Worm (Caenorhabditis elegans) whole organism, early embryonic: Measurements from ENCODE around the gene twk-7.

Experiments
- B0310.2 ChIP-seq: sonication (generic microtip); optimal IDR thresholded peaks from 2 replicates; lab custom pipeline; 2016; ENCODE audit warnings: mild to moderate bottlenecking, missing genetic modification characterization, missing compliant biosample characterization
- F13C5.2 ChIP-seq: sonication (generic microtip); optimal IDR thresholded peaks from 2 replicates; lab custom pipeline; 2017; ENCODE audit warnings: mild to moderate bottlenecking, missing genetic modification characterization, inconsistent platforms, missing compliant biosample characterization
- aly-1 ChIP-seq: sonication (generic microtip); optimal IDR thresholded peaks from 2 replicates; lab custom pipeline; 2016; ENCODE audit warnings: missing genetic modification characterization, missing compliant biosample characterization
- ama-1 ChIP-seq: fragments of 150-350 bp; optimal IDR thresholded peaks from 2 replicates; lab custom pipeline; 2014
- ceh-13 ChIP-seq: fragments of 200-800 bp; sonication (Bioruptor generic); optimal IDR thresholded peaks from 2 replicates; lab custom pipeline; 2018; ENCODE audit warnings: mild to moderate bottlenecking, missing genetic modification characterization, missing compliant biosample characterization
- ceh-36 ChIP-seq: sonication (generic microtip); optimal IDR thresholded peaks from 2 replicates; lab custom pipeline; 2016; ENCODE audit warnings: missing genetic modification characterization, inconsistent platforms, missing compliant biosample characterization
- ets-7 ChIP-seq: sonication (generic microtip); optimal IDR thresholded peaks from 2 replicates; lab custom pipeline; 2016; ENCODE audit warnings: missing genotype, missing genetic modification characterization, missing compliant biosample characterization
- flt-1 ChIP-seq: fragments of 200-800 bp; sonication (Bioruptor generic); IDR thresholded peaks from 2 replicates; pipeline ENCODE4 v1.3.6; 2022; ENCODE audit warnings: missing genetic modification characterization, missing compliant biosample characterization
- hmbx-1 ChIP-seq: sonication (generic microtip); optimal IDR thresholded peaks from 2 replicates; lab custom pipeline; 2016; ENCODE audit warnings: mild to moderate bottlenecking, missing genetic modification characterization, missing compliant biosample characterization
- hmg-4 ChIP-seq: fragments of 200-800 bp; sonication (Bioruptor generic); optimal IDR thresholded peaks from 2 replicates; lab custom pipeline; 2018; ENCODE audit warnings: mild to moderate bottlenecking, missing genetic modification characterization, missing compliant biosample characterization
- hnd-1 ChIP-seq: sonication (generic microtip); optimal IDR thresholded peaks from 2 replicates; lab custom pipeline; 2016; ENCODE audit warnings: missing genetic modification characterization, missing compliant biosample characterization
- pes-1 ChIP-seq: fragments of 200-800 bp; sonication (Bioruptor generic); IDR thresholded peaks from 2 replicates; pipeline ENCODE4 v1.3.6; 2022; ENCODE audit warnings: missing genetic modification reagents, missing genetic modification characterization, missing compliant biosample characterization
- scrt-1 ChIP-seq: fragments of 200-800 bp; sonication (Bioruptor generic); IDR thresholded peaks from 2 replicates; pipeline ENCODE4 v1.3.6; 2022; ENCODE audit warnings: missing genetic modification characterization, missing compliant biosample characterization
- sea-1 ChIP-seq: fragments of 200-800 bp; sonication (Bioruptor generic); conservative IDR thresholded peaks from 2 replicates; pipeline ENCODE4 v1.3.6; 2022; ENCODE audit warnings: missing genetic modification characterization, missing compliant biosample characterization
- tbx-11 ChIP-seq: fragments of 200-800 bp; sonication (Bioruptor generic); IDR thresholded peaks from 2 replicates; pipeline ENCODE4 v1.3.6; 2022; ENCODE audit warnings: missing genetic modification characterization, missing compliant biosample characterization
- tbx-37 ChIP-seq: fragments of 200-800 bp; sonication (Bioruptor generic); conservative IDR thresholded peaks from 2 replicates; pipeline ENCODE4 v1.3.6; 2022; ENCODE audit warnings: missing genetic modification reagents, missing genetic modification characterization, missing compliant biosample characterization
- tra-4 ChIP-seq: sonication (generic microtip); optimal IDR thresholded peaks from 2 replicates; lab custom pipeline; 2017; ENCODE audit warnings: missing genetic modification characterization, missing compliant biosample characterization

Gene twk-7

DNA sequence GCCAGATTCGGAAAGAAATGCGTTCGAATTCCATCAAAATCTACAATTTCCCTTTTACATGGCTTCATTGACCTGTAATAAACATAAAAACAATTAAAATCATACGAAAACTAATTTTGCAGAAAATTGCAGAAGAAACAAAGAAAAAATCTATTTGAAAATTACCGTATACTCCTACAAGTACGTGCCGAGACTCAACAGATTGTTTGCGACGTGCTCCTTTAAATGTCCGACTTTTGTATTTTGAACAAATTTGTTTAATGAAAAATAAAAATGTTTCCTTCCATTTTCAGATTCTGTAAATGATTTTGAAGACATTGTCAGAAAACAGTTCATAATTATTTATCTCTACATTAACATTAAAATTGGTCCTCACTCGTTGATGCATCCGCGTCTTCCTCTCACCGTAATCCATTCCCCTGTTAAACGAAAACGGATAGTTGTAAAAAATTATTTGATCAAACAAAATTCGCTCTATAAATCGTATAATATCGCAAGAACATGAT is 31.5 kb upstream of the twk-7 start, which contains the start of gene pgl-2:
pgl-2 (minus strand) TSS at position 456 of the 506 bp plus-strand sequence.
- TF ChIP-seq tbx-37 (GFP tag; lab: Robert Waterston, UW) (no peak), aly-1 (tag; lab: Kevin White, UChicago) (no peak), tbx-11 (GFP tag; lab: Robert Waterston, UW) (no peak), sea-1 (no peak), scrt-1 (GFP tag; lab: Robert Waterston, UW) (no peak), F13C5.2 (tag; lab: Kevin White, UChicago) (no peak), ets-7 (no peak), hnd-1 (no peak), ceh-36 (tag; lab: Kevin White, UChicago) (no peak), tra-4 (no peak), hmbx-1 (tag; lab: Kevin White, UChicago) (no peak), hmg-4 (GFP tag; lab: Kevin White, UChicago) (no peak), ceh-13 (GFP tag; lab: Kevin White, UChicago) (no peak)

DNA sequence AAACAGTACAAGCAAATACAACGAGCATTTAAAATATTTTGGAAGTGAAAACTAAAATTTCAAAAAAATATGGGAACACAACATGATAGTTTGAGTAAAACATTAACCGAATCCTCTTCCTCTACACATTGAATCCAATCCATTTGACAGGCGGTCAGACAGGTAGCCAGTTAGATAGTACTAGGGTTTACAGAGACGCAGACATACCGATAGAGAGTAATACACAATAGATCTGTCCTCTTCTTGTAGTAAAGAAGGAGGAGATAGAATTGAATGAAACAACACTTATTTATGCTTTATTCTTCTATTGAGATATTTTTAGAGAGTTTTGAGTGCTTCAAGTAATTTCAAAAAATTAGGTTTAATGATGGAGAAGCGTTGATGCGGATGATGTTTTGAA is 25.2 kb upstream of the twk-7 start:
- TF ChIP-seq tbx-37 (GFP tag; lab: Robert Waterston, UW) (no peak), scrt-1 (GFP tag; lab: Robert Waterston, UW) (no peak), hmbx-1 (tag; lab: Kevin White, UChicago) (no peak), tra-4 (no peak), ama-1 (lab: Kevin White, UChicago) (no peak), ets-7 (no peak), tbx-11 (GFP tag; lab: Robert Waterston, UW) (no peak), B0310.2 (no peak)

DNA sequence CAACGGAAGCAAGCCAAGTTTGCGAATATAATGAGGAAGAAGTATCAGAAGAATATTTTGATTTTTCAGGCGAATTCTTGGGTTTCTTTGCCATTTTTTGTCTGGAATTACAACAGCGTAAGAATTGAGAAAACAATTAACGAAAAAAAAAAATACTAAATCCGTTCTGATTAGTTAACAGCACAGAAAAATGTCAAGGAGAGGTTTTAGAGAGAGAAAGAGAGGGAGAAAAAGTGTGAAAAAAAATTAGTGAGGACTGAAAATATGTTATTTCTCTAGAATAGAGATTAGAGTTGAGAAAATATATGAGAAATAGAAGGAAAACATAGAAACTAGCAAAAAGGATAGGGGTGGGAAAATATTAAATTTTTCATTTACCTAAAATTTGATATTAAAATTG is 23.8 kb upstream of the twk-7 start, which contains the start of gene dpy-19:
dpy-19 (minus strand) TSS at position 101 of the 400 bp plus-strand sequence.
- no peak for TF ChIP-seq scrt-1 (GFP tag; lab: Robert Waterston, UW)
- TF ChIP-seq aly-1 (tag; lab: Kevin White, UChicago), result no peak
- no peak for TF ChIP-seq hnd-1

DNA sequence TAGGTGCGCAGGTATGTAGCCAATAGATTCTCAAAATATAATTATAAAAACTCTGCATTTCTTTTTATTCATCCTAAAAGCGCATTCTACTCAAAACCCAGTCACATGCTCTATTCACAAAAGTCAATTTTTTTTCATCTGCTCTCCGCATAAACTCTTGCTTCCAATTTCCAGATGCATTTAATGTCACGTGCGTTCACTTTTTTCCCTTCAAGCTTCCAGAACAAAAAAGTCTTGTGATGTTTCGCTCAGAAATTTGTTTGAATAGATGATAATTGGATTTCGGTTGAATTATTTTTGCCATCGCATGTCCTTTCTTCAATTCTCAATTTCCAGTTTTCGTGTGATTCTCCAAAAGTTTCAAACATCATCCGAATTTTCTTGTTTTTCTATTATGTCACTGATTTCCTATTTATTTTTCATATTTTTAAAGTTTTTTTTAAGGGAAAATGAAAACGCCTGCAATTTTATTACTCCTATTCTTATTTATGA is 21.4 kb upstream of the twk-7 start, which contains the start of gene F22B7.1:
F22B7.1 (plus strand) TSS at position 442 of the 492 bp plus-strand sequence.
- no peak for TF ChIP-seq hnd-1
- TF ChIP-seq tbx-37 (GFP tag; lab: Robert Waterston, UW), result no peak
- no peak for TF ChIP-seq hmg-4 (GFP tag; lab: Kevin White, UChicago)
- no peak for TF ChIP-seq F13C5.2 (tag; lab: Kevin White, UChicago)
- TF ChIP-seq hmbx-1 (tag; lab: Kevin White, UChicago), result no peak
- TF ChIP-seq tra-4, result no peak
- TF ChIP-seq sea-1, result no peak
- TF ChIP-seq scrt-1 (GFP tag; lab: Robert Waterston, UW), result no peak
- no peak for TF ChIP-seq B0310.2
- no peak for TF ChIP-seq ceh-36 (tag; lab: Kevin White, UChicago)
- TF ChIP-seq pes-1, result no peak
- TF ChIP-seq tbx-11 (GFP tag; lab: Robert Waterston, UW), result no peak
- TF ChIP-seq ceh-13 (GFP tag; lab: Kevin White, UChicago), result no peak
- TF ChIP-seq aly-1 (tag; lab: Kevin White, UChicago), result no peak
- no peak for TF ChIP-seq ama-1 (lab: Kevin White, UChicago)
- TF ChIP-seq ets-7, result no peak
- TF ChIP-seq flt-1 (GFP tag; lab: Robert Waterston, UW), result no peak

DNA sequence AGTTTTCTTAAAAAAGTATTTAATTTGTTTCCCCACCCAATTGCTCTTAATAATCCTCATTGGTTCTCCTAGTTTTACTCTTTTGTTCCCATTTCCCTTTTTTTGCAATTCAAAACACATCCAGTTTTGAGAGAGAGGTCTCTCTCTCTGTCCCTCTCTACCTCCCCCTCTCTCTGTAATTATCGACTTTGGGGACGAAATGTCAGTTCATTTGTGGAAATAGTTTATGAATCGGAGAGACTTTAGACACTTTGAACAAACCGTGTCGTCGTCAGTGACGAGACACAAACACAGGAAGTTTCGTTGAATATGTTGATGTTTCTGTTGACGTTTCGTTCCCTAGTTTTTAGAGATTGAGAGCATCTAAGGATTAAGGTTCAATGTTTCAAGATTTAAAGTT is 19.6 kb upstream of the twk-7 start:
- TF ChIP-seq hmg-4 (GFP tag; lab: Kevin White, UChicago) (no peak), ets-7 (no peak), aly-1 (tag; lab: Kevin White, UChicago) (no peak), hnd-1 (no peak)

DNA sequence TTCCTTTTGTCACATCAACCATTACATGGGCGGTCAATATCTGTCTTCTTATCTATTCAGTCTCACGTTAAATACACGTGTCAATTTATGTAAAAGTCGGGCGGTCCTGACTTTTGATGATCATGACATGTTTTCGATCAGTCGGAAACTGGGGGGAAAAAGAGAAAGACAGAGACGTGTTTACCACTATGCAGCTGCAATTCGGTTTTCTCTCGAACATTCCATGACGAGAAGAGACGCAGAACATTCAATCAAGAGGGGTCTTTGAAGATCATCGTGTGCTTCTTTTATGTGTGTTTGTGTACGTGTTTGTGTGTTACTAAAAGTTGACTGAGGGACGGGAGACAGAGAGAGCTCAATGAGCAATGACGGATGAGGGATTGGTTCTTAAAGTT is 14.8 kb upstream of the twk-7 start:
- TF ChIP-seq ama-1 (lab: Kevin White, UChicago), result no peak

DNA sequence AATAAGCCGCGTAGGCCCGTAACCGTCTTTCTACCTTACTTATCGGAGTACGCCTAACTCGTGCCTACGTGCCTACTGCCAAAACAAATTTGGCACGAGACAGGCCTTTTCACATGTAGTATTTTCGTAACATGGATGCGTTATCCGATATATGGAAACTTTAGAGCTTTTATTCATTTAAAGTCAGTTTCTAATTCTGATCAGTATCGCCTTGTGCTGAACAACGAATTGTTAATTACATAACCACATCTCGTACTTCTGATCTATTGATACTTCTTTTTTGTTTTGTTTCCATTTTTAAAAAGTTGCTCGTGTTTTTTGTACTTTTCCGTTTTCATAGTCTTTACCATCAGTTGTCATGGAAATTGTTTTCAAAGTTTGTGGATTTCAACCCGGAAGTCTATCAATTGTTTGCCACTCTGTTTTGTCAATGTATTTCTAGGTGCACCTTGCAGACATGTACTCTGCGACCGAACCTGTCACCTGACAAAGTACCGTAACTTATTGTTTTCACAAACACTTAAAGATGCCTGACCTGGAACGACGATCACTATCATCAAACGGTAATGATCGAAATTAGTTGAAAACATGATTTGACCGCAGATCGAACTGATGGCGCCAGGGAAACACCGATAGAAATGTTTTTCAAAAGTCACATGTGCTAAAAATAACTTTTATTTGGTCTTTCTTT is 14.3 kb upstream of the twk-7 start:
- TF ChIP-seq ceh-36 (tag; lab: Kevin White, UChicago) (no peak), B0310.2 (no peak), hmbx-1 (tag; lab: Kevin White, UChicago) (no peak), ama-1 (lab: Kevin White, UChicago) (no peak), ets-7 (no peak), ceh-13 (GFP tag; lab: Kevin White, UChicago) (no peak), hnd-1 (no peak), hmg-4 (GFP tag; lab: Kevin White, UChicago) (no peak), F13C5.2 (tag; lab: Kevin White, UChicago) (no peak), pes-1 (no peak), tra-4 (no peak), tbx-11 (GFP tag; lab: Robert Waterston, UW) (no peak), aly-1 (tag; lab: Kevin White, UChicago) (no peak), flt-1 (GFP tag; lab: Robert Waterston, UW) (no peak), sea-1 (no peak), tbx-37 (GFP tag; lab: Robert Waterston, UW) (no peak), scrt-1 (GFP tag; lab: Robert Waterston, UW) (no peak)

DNA sequence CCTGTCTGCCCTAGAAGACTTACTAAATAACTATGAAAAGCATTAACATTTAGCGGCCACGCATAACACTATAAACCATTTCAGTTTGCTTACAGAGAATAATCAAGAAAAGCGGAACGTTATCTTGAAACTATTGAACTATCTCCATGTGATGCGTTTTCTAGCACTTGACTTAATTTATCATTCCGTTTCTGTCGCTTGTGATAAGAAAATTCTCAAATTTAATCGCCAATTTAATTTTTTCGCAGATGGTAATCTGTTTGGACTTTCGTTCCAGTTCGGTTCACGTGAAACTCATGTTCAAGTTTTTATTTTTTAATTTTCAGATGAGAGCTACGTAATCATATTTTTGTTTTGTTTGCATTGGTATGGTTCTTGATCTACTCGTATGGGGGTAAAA is 13.4 kb upstream of the twk-7 start:
- no peak for TF ChIP-seq sea-1
- no peak for TF ChIP-seq pes-1
- no peak for TF ChIP-seq B0310.2
- no peak for TF ChIP-seq tbx-11 (GFP tag; lab: Robert Waterston, UW)
- no peak for TF ChIP-seq ets-7
- no peak for TF ChIP-seq hnd-1
- TF ChIP-seq hmbx-1 (tag; lab: Kevin White, UChicago), result no peak
- no peak for TF ChIP-seq hmg-4 (GFP tag; lab: Kevin White, UChicago)
- no peak for TF ChIP-seq F13C5.2 (tag; lab: Kevin White, UChicago)
- TF ChIP-seq ceh-13 (GFP tag; lab: Kevin White, UChicago), result no peak
- no peak for TF ChIP-seq flt-1 (GFP tag; lab: Robert Waterston, UW)
- no peak for TF ChIP-seq tra-4
- no peak for TF ChIP-seq ama-1 (lab: Kevin White, UChicago)
- no peak for TF ChIP-seq aly-1 (tag; lab: Kevin White, UChicago)
- no peak for TF ChIP-seq ceh-36 (tag; lab: Kevin White, UChicago)
